Worm (Caenorhabditis elegans) whole organism, early embryonic: ENCODE results near the gene C55A1.11.
"Not testable (repeated sequence)": the region's sequence is repeated elsewhere in the genome, so short reads cannot be mapped to it uniquely, and the experiment has no call there.

Experiments used
- B0310.2 ChIP-seq: sonication (generic microtip); optimal IDR thresholded peaks from 2 replicates; lab custom pipeline; 2016; ENCODE audit warnings: mild to moderate bottlenecking, missing genetic modification characterization, missing compliant biosample characterization
- F13C5.2 ChIP-seq: sonication (generic microtip); optimal IDR thresholded peaks from 2 replicates; lab custom pipeline; 2017; ENCODE audit warnings: mild to moderate bottlenecking, missing genetic modification characterization, inconsistent platforms, missing compliant biosample characterization
- aly-1 ChIP-seq: sonication (generic microtip); optimal IDR thresholded peaks from 2 replicates; lab custom pipeline; 2016; ENCODE audit warnings: missing genetic modification characterization, missing compliant biosample characterization
- ama-1 ChIP-seq: fragments of 150-350 bp; optimal IDR thresholded peaks from 2 replicates; lab custom pipeline; 2014
- ceh-13 ChIP-seq: fragments of 200-800 bp; sonication (Bioruptor generic); optimal IDR thresholded peaks from 2 replicates; lab custom pipeline; 2018; ENCODE audit warnings: mild to moderate bottlenecking, missing genetic modification characterization, missing compliant biosample characterization
- ceh-36 ChIP-seq: sonication (generic microtip); optimal IDR thresholded peaks from 2 replicates; lab custom pipeline; 2016; ENCODE audit warnings: missing genetic modification characterization, inconsistent platforms, missing compliant biosample characterization
- ets-7 ChIP-seq: sonication (generic microtip); optimal IDR thresholded peaks from 2 replicates; lab custom pipeline; 2016; ENCODE audit warnings: missing genotype, missing genetic modification characterization, missing compliant biosample characterization
- flt-1 ChIP-seq: fragments of 200-800 bp; sonication (Bioruptor generic); IDR thresholded peaks from 2 replicates; pipeline ENCODE4 v1.3.6; 2022; ENCODE audit warnings: missing genetic modification characterization, missing compliant biosample characterization
- hmbx-1 ChIP-seq: sonication (generic microtip); optimal IDR thresholded peaks from 2 replicates; lab custom pipeline; 2016; ENCODE audit warnings: mild to moderate bottlenecking, missing genetic modification characterization, missing compliant biosample characterization
- hmg-4 ChIP-seq: fragments of 200-800 bp; sonication (Bioruptor generic); optimal IDR thresholded peaks from 2 replicates; lab custom pipeline; 2018; ENCODE audit warnings: mild to moderate bottlenecking, missing genetic modification characterization, missing compliant biosample characterization
- hnd-1 ChIP-seq: sonication (generic microtip); optimal IDR thresholded peaks from 2 replicates; lab custom pipeline; 2016; ENCODE audit warnings: missing genetic modification characterization, missing compliant biosample characterization
- pes-1 ChIP-seq: fragments of 200-800 bp; sonication (Bioruptor generic); IDR thresholded peaks from 2 replicates; pipeline ENCODE4 v1.3.6; 2022; ENCODE audit warnings: missing genetic modification reagents, missing genetic modification characterization, missing compliant biosample characterization
- scrt-1 ChIP-seq: fragments of 200-800 bp; sonication (Bioruptor generic); IDR thresholded peaks from 2 replicates; pipeline ENCODE4 v1.3.6; 2022; ENCODE audit warnings: missing genetic modification characterization, missing compliant biosample characterization
- sea-1 ChIP-seq: fragments of 200-800 bp; sonication (Bioruptor generic); conservative IDR thresholded peaks from 2 replicates; pipeline ENCODE4 v1.3.6; 2022; ENCODE audit warnings: missing genetic modification characterization, missing compliant biosample characterization
- tbx-11 ChIP-seq: fragments of 200-800 bp; sonication (Bioruptor generic); IDR thresholded peaks from 2 replicates; pipeline ENCODE4 v1.3.6; 2022; ENCODE audit warnings: missing genetic modification characterization, missing compliant biosample characterization
- tbx-37 ChIP-seq: fragments of 200-800 bp; sonication (Bioruptor generic); conservative IDR thresholded peaks from 2 replicates; pipeline ENCODE4 v1.3.6; 2022; ENCODE audit warnings: missing genetic modification reagents, missing genetic modification characterization, missing compliant biosample characterization
- tra-4 ChIP-seq: sonication (generic microtip); optimal IDR thresholded peaks from 2 replicates; lab custom pipeline; 2017; ENCODE audit warnings: missing genetic modification characterization, missing compliant biosample characterization

The C55A1.11 gene

ce11 chrV:15625561-15625960 lies at the start of gene C55A1.11:
Gene C55A1.11 (plus strand): TSS chrV:15625861.
- TF ChIP-seq ceh-36 (tag; lab: Kevin White, UChicago), result no peak
- TF ChIP-seq ceh-13 (GFP tag; lab: Kevin White, UChicago), result no peak
- TF ChIP-seq hmbx-1 (tag; lab: Kevin White, UChicago), result no peak
- TF ChIP-seq F13C5.2, result no peak
- TF ChIP-seq hnd-1, result no peak
- no peak for TF ChIP-seq B0310.2 (tag; lab: Kevin White, UChicago)
- no peak for TF ChIP-seq hmg-4 (GFP tag; lab: Kevin White, UChicago)
- no peak for TF ChIP-seq tra-4
- TF ChIP-seq pes-1 (GFP tag; lab: Robert Waterston, UW), result no peak
- no peak for TF ChIP-seq scrt-1 (GFP tag; lab: Robert Waterston, UW)
- TF ChIP-seq flt-1 (GFP tag; lab: Robert Waterston, UW), result no peak
- no peak for TF ChIP-seq ets-7 (tag; lab: Kevin White, UChicago)

- no peak for TF ChIP-seq hmbx-1 (tag; lab: Kevin White, UChicago)
- TF ChIP-seq tbx-11 (GFP tag; lab: Robert Waterston, UW), result no peak
- TF ChIP-seq ceh-13 (GFP tag; lab: Kevin White, UChicago), result no peak
- TF ChIP-seq pes-1 (GFP tag; lab: Robert Waterston, UW), result no peak
- TF ChIP-seq tra-4, result no peak
- no peak for TF ChIP-seq hnd-1
- TF ChIP-seq aly-1 (tag; lab: Kevin White, UChicago), result no peak
- TF ChIP-seq tbx-37 (GFP tag; lab: Robert Waterston, UW), result no peak
- no peak for TF ChIP-seq flt-1 (GFP tag; lab: Robert Waterston, UW)
- TF ChIP-seq F13C5.2, result no peak
- no peak for TF ChIP-seq ceh-36 (tag; lab: Kevin White, UChicago)
- TF ChIP-seq ets-7 (tag; lab: Kevin White, UChicago), result no peak
- TF ChIP-seq scrt-1 (GFP tag; lab: Robert Waterston, UW), result no peak
- TF ChIP-seq hmg-4 (GFP tag; lab: Kevin White, UChicago), result no peak
These were observed 48.2 kb upstream of the C55A1.11 start, which contains the start of gene atx-3 for ce11 chrV:15577395-15577896. Gene atx-3 (minus strand): TSS chrV:15577445.

- TF ChIP-seq flt-1 (GFP tag; lab: Robert Waterston, UW), result no peak
- TF ChIP-seq hmg-4 (GFP tag; lab: Kevin White, UChicago), result no peak
- no peak for TF ChIP-seq F13C5.2
- TF ChIP-seq tra-4, result no peak
- no peak for TF ChIP-seq ceh-13 (GFP tag; lab: Kevin White, UChicago)
- no peak for TF ChIP-seq ceh-36 (tag; lab: Kevin White, UChicago)
- TF ChIP-seq aly-1 (tag; lab: Kevin White, UChicago), result no peak
- no peak for TF ChIP-seq tbx-37 (GFP tag; lab: Robert Waterston, UW)
- no peak for TF ChIP-seq sea-1
- no peak for TF ChIP-seq ets-7 (tag; lab: Kevin White, UChicago)
- no peak for TF ChIP-seq ama-1 (lab: Kevin White, UChicago)
- no peak for TF ChIP-seq hmbx-1 (tag; lab: Kevin White, UChicago)
- no peak for TF ChIP-seq tbx-11 (GFP tag; lab: Robert Waterston, UW)
- no peak for TF ChIP-seq scrt-1 (GFP tag; lab: Robert Waterston, UW)
These were observed 47.3 kb upstream of the C55A1.11 start, which contains the start of gene F28F8.9 for ce11 chrV:15578386-15578785. Gene F28F8.9 (minus strand): TSS chrV:15578673.

ce11 chrV:15590183-15590667 lies 35.4 kb upstream of the C55A1.11 start, which contains the start of gene F28F8.7:
Gene F28F8.7 (minus strand): TSS chrV:15590617.
- TF ChIP-seq scrt-1 (GFP tag; lab: Robert Waterston, UW), result 0 out of 2 replicates have a peak, but pooled peaks have one; percentile 41
- 0 out of 2 replicates have a peak, but pooled peaks have one; percentile 39 for TF ChIP-seq tbx-11 (GFP tag; lab: Robert Waterston, UW)

- TF ChIP-seq F13C5.2, result no peak
- TF ChIP-seq ets-7 (tag; lab: Kevin White, UChicago), result no peak
- TF ChIP-seq ceh-13 (GFP tag; lab: Kevin White, UChicago), result no peak
- no peak for TF ChIP-seq ceh-36 (tag; lab: Kevin White, UChicago)
- TF ChIP-seq tra-4, result no peak
- TF ChIP-seq tbx-11 (GFP tag; lab: Robert Waterston, UW), result no peak
- TF ChIP-seq tbx-37 (GFP tag; lab: Robert Waterston, UW), result no peak
- TF ChIP-seq pes-1 (GFP tag; lab: Robert Waterston, UW), result no peak
- TF ChIP-seq sea-1, result no peak
- TF ChIP-seq B0310.2 (tag; lab: Kevin White, UChicago), result no peak
- TF ChIP-seq hnd-1, result no peak
- TF ChIP-seq hmbx-1 (tag; lab: Kevin White, UChicago), result no peak
- TF ChIP-seq scrt-1 (GFP tag; lab: Robert Waterston, UW), result no peak
- TF ChIP-seq flt-1 (GFP tag; lab: Robert Waterston, UW), result no peak
- TF ChIP-seq hmg-4 (GFP tag; lab: Kevin White, UChicago), result no peak
- no peak for TF ChIP-seq ama-1 (lab: Kevin White, UChicago)
- no peak for TF ChIP-seq aly-1 (tag; lab: Kevin White, UChicago)
These were observed 31.1 kb upstream of the C55A1.11 start, which contains the start of gene fbxa-139 for ce11 chrV:15594573-15594972. Gene fbxa-139 (minus strand): TSS chrV:15594673.

- not testable (repeated sequence) for TF ChIP-seq hmbx-1 (tag; lab: Kevin White, UChicago); tbx-11 (GFP tag; lab: Robert Waterston, UW); aly-1 (tag; lab: Kevin White, UChicago)
These were observed 25.9 kb upstream of the C55A1.11 start, which contains the start of gene B0391.14 for ce11 chrV:15599762-15600161. Gene B0391.14 (minus strand): TSS chrV:15599862.

ce11 chrV:15602253-15602652 lies 23.4 kb upstream of the C55A1.11 start, which contains the start of gene fbxa-152:
Gene fbxa-152 (minus strand): TSS chrV:15602353.
- TF ChIP-seq pes-1 (GFP tag; lab: Robert Waterston, UW) (no peak), B0310.2 (tag; lab: Kevin White, UChicago) (no peak), scrt-1 (GFP tag; lab: Robert Waterston, UW) (no peak), tbx-37 (GFP tag; lab: Robert Waterston, UW) (no peak), hnd-1 (no peak), sea-1 (no peak), flt-1 (GFP tag; lab: Robert Waterston, UW) (no peak), F13C5.2 (no peak), tra-4 (no peak), hmg-4 (GFP tag; lab: Kevin White, UChicago) (no peak), ceh-36 (tag; lab: Kevin White, UChicago) (no peak), hmbx-1 (tag; lab: Kevin White, UChicago) (no peak), ama-1 (lab: Kevin White, UChicago) (no peak), ceh-13 (GFP tag; lab: Kevin White, UChicago) (no peak), tbx-11 (GFP tag; lab: Robert Waterston, UW) (no peak), ets-7 (tag; lab: Kevin White, UChicago) (no peak)
